Fruit fly (Drosophila melanogaster) Kc167 (cell line): Measurements from ENCODE around the gene Plzf.

Experiments used
- Myc ChIP-seq: fragments of >200 bp; optimal IDR thresholded peaks from 2 replicates; lab custom pipeline; 2017; ENCODE audit warnings: missing external identifiers
- h ChIP-seq: fragments of >200 bp; optimal IDR thresholded peaks from 3 replicates; lab custom pipeline; 2018; ENCODE audit warnings: missing external identifiers
- psq ChIP-seq: fragments of >200 bp; optimal IDR thresholded peaks from 2 replicates; lab custom pipeline; 2017; ENCODE audit warnings: missing external identifiers

dm6 chr2L:12013243-12013642, 35.5 kb downstream of the Plzf start:
- TF ChIP-seq Myc (lab: Kevin White, UChicago) = no peak
- no peak for TF ChIP-seq psq (lab: Kevin White, UChicago)
- no peak for TF ChIP-seq h (lab: Kevin White, UChicago)
